Fruit fly (Drosophila melanogaster) whole organism, embryonic: ENCODE measurements around the gene jet.

Experiments
- ATbp ChIP-seq: fragments of 200-800 bp; sonication (Bioruptor generic); optimal IDR thresholded peaks from 2 replicates; lab custom pipeline; 2017; ENCODE audit warnings: missing biosample characterization, mild to moderate bottlenecking, missing genetic modification characterization, missing genetic modification reagents
- Adf1 ChIP-seq: fragments of 200-800 bp; sonication (Bioruptor generic); IDR thresholded peaks from 2 replicates; pipeline ENCODE4 v1.3.6; 2022; ENCODE audit warnings: missing biosample characterization, missing genetic modification characterization
- Aef1 ChIP-seq: fragments of 200-800 bp; sonication (Bioruptor generic); IDR thresholded peaks from 3 replicates; pipeline ENCODE4 v1.3.6; 2022; ENCODE audit warnings: missing biosample characterization, missing genetic modification characterization
- Antp ChIP-seq: fragments of 200-800 bp; sonication (Bioruptor generic); optimal IDR thresholded peaks from 3 replicates; lab custom pipeline; 2016; ENCODE audit warnings: missing biosample characterization, missing genetic modification characterization
- CG10543 ChIP-seq: fragments of 200-800 bp; sonication (Bioruptor generic); optimal IDR thresholded peaks from 3 replicates; lab custom pipeline; 2017; ENCODE audit warnings: missing biosample characterization, mild to moderate bottlenecking, missing genetic modification characterization, moderate library complexity
- CG10959 ChIP-seq: fragments of 200-800 bp; sonication (Bioruptor generic); IDR thresholded peaks from 2 replicates; pipeline ENCODE4 v1.3.6; 2022; ENCODE audit warnings: missing biosample characterization, missing genetic modification characterization
- CG11093 ChIP-seq: fragments of 200-800 bp; sonication (Bioruptor generic); IDR thresholded peaks from 3 replicates; pipeline ENCODE4 v1.3.6; 2022; ENCODE audit warnings: missing biosample characterization, missing genetic modification characterization
- CG12942 ChIP-seq: fragments of 200-800 bp; sonication (Bioruptor generic); optimal IDR thresholded peaks from 3 replicates; lab custom pipeline; 2016; ENCODE audit warnings: missing biosample characterization, missing genetic modification characterization
- CG14050 ChIP-seq: fragments of 200-800 bp; sonication (Bioruptor generic); IDR thresholded peaks from 3 replicates; pipeline ENCODE4 v1.3.6; 2022; ENCODE audit warnings: missing biosample characterization, missing genetic modification characterization
- CG1602 ChIP-seq: fragments of 200-800 bp; sonication (Bioruptor generic); optimal IDR thresholded peaks from 3 replicates; lab custom pipeline; 2016; ENCODE audit warnings: missing biosample characterization, missing genetic modification characterization
- CG16815 ChIP-seq: fragments of 200-800 bp; sonication (Bioruptor generic); optimal IDR thresholded peaks from 3 replicates; lab custom pipeline; 2017; ENCODE audit warnings: missing biosample characterization, mild to moderate bottlenecking, missing genetic modification characterization
- CG17328 ChIP-seq: fragments of 200-800 bp; sonication (Bioruptor generic); IDR thresholded peaks from 2 replicates; pipeline ENCODE4 v1.3.6; 2022; ENCODE audit warnings: missing biosample characterization, missing genetic modification characterization
- CG17568 ChIP-seq: fragments of 200-800 bp; sonication (Bioruptor generic); optimal IDR thresholded peaks from 2 replicates; lab custom pipeline; 2018; ENCODE audit warnings: missing biosample characterization, mild to moderate bottlenecking, missing genetic modification characterization, moderate library complexity
- CG17829 ChIP-seq: fragments of 200-800 bp; optimal IDR thresholded peaks from 2 replicates; lab custom pipeline; 2019; ENCODE audit warnings: missing biosample characterization, mild to moderate bottlenecking, missing genetic modification characterization, moderate library complexity
- CG18619 ChIP-seq: fragments of 200-800 bp; sonication (Bioruptor generic); optimal IDR thresholded peaks from 3 replicates; lab custom pipeline; 2017; ENCODE audit warnings: missing biosample characterization, mild to moderate bottlenecking, missing genetic modification characterization
- CG31441 ChIP-seq: fragments of 200-800 bp; sonication (Bioruptor generic); IDR thresholded peaks from 2 replicates; pipeline ENCODE4 v1.3.6; 2022; ENCODE audit warnings: missing biosample characterization, missing genetic modification characterization
- CG32767 ChIP-seq: fragments of 200-800 bp; sonication (Bioruptor generic); IDR thresholded peaks from 2 replicates; pipeline ENCODE4 v1.3.6; 2022; ENCODE audit warnings: missing biosample characterization, missing genetic modification characterization
- CG34376 ChIP-seq: fragments of 200-800 bp; sonication (Bioruptor generic); optimal IDR thresholded peaks from 2 replicates; lab custom pipeline; 2018; ENCODE audit warnings: missing biosample characterization, mild to moderate bottlenecking, missing genetic modification characterization
- CG34422 ChIP-seq: fragments of 200-800 bp; sonication (Bioruptor generic); IDR thresholded peaks from 3 replicates; pipeline ENCODE4 v1.3.6; 2022; ENCODE audit warnings: missing biosample characterization, missing genetic modification characterization
- CG4854 ChIP-seq: fragments of 200-800 bp; sonication (Bioruptor generic); optimal IDR thresholded peaks from 2 replicates; lab custom pipeline; 2016; ENCODE audit warnings: missing biosample characterization, missing genetic modification characterization, inconsistent platforms
- CG7745 ChIP-seq: fragments of 200-800 bp; sonication (Bioruptor generic); optimal IDR thresholded peaks from 2 replicates; lab custom pipeline; 2018; ENCODE audit warnings: missing biosample characterization, mild to moderate bottlenecking, missing genetic modification characterization, moderate library complexity
- Camta ChIP-seq: fragments of 200-800 bp; sonication (Bioruptor generic); optimal IDR thresholded peaks from 2 replicates; lab custom pipeline; 2016; ENCODE audit warnings: missing biosample characterization, missing genetic modification characterization
- D ChIP-seq, 2 experiments: fragments of 200-800 bp in 1 of 2; fragments of >200 bp in 1 of 2; sonication (Bioruptor generic) in 1 of 2; optimal IDR thresholded peaks; 2 replicates in 1 of 2; 3 replicates in 1 of 2; lab custom pipeline; 2017; ENCODE audit warnings: mild to moderate bottlenecking in 1 of 2, missing biosample characterization in 1 of 2, missing genetic modification characterization in 1 of 2, missing genetic modification reagents in 1 of 2
- Fer3 ChIP-seq: fragments of 200-800 bp; sonication (Bioruptor generic); optimal IDR thresholded peaks from 2 replicates; lab custom pipeline; 2018; ENCODE audit warnings: missing biosample characterization, mild to moderate bottlenecking, missing genetic modification characterization, moderate library complexity
- Hey ChIP-seq: fragments of 200-800 bp; sonication (Bioruptor generic); optimal IDR thresholded peaks from 3 replicates; lab custom pipeline; 2018; ENCODE audit warnings: missing biosample characterization, mild to moderate bottlenecking, missing genetic modification characterization
- MBD-R2 ChIP-seq: fragments of 200-800 bp; sonication (Bioruptor generic); IDR thresholded peaks from 2 replicates; pipeline ENCODE4 v1.3.6; 2022; ENCODE audit warnings: missing biosample characterization, missing genetic modification characterization
- Med ChIP-seq: fragments of 200-800 bp; sonication (Bioruptor generic); peaks from one replicate; lab custom pipeline; 2016; ENCODE audit warnings: missing biosample characterization, missing genetic modification characterization, mild to moderate bottlenecking, inconsistent platforms, moderate library complexity
- Nf-YA ChIP-seq: fragments of 200-800 bp; sonication (Bioruptor generic); IDR thresholded peaks from 2 replicates; pipeline ENCODE4 v1.3.6; 2022; ENCODE audit warnings: missing biosample characterization, missing genetic modification characterization
- Opbp ChIP-seq: fragments of 200-800 bp; sonication (Bioruptor generic); IDR thresholded peaks from 3 replicates; pipeline ENCODE4 v1.3.6; 2022; ENCODE audit warnings: missing biosample characterization, missing genetic modification characterization; ENCODE audit not compliant: partially characterized antibody
- ap ChIP-seq: fragments of 200-800 bp; sonication (Bioruptor generic); IDR thresholded peaks from 2 replicates; pipeline ENCODE4 v1.3.6; 2022; ENCODE audit warnings: missing biosample characterization, missing genetic modification characterization
- bowl ChIP-seq: fragments of 200-800 bp; sonication (Bioruptor generic); IDR thresholded peaks from 2 replicates; pipeline ENCODE4 v1.3.6; 2022; ENCODE audit warnings: missing biosample characterization, missing genetic modification characterization
- br ChIP-seq: fragments of >200 bp; optimal IDR thresholded peaks from 2 replicates; lab custom pipeline; 2017
- caup ChIP-seq: fragments of 200-800 bp; sonication (Bioruptor generic); optimal IDR thresholded peaks from 3 replicates; lab custom pipeline; 2017; ENCODE audit warnings: missing biosample characterization, mild to moderate bottlenecking, missing genetic modification characterization, moderate library complexity; ENCODE audit not compliant: severe bottlenecking
- ci ChIP-seq: fragments of 200-800 bp; sonication (Bioruptor generic); IDR thresholded peaks from 3 replicates; pipeline ENCODE4 v1.3.6; 2022; ENCODE audit warnings: missing biosample characterization, missing genetic modification characterization
- dan ChIP-seq: fragments of 200-800 bp; sonication (Bioruptor generic); IDR thresholded peaks from 2 replicates; pipeline ENCODE4 v1.3.6; 2022; ENCODE audit warnings: missing biosample characterization, missing genetic modification characterization
- eve ChIP-seq, 2 experiments: fragments of >200 bp; optimal IDR thresholded peaks; 2 replicates each; lab custom pipeline; 2017; ENCODE audit warnings: missing biosample characterization in 2 of 2, missing genetic modification characterization in 2 of 2
- fd3F ChIP-seq: fragments of 200-800 bp; sonication (Bioruptor generic); optimal IDR thresholded peaks from 2 replicates; lab custom pipeline; 2018; ENCODE audit warnings: missing biosample characterization, mild to moderate bottlenecking, missing genetic modification characterization, moderate library complexity
- fd96Cb ChIP-seq: fragments of 200-800 bp; sonication (Bioruptor generic); optimal IDR thresholded peaks from 2 replicates; lab custom pipeline; 2018; ENCODE audit warnings: missing biosample characterization, mild to moderate bottlenecking, missing genetic modification characterization, moderate library complexity
- ind ChIP-seq: fragments of 200-800 bp; sonication (Bioruptor generic); optimal IDR thresholded peaks from 3 replicates; lab custom pipeline; 2016; ENCODE audit warnings: missing biosample characterization, missing genetic modification characterization
- nerfin-2 ChIP-seq: fragments of 200-800 bp; sonication (Bioruptor generic); IDR thresholded peaks from 2 replicates; pipeline ENCODE4 v1.3.6; 2022; ENCODE audit warnings: missing biosample characterization, missing genetic modification characterization; ENCODE audit not compliant: partially characterized antibody
- seq ChIP-seq: fragments of 200-800 bp; sonication (Bioruptor generic); IDR thresholded peaks from 2 replicates; pipeline ENCODE4 v1.3.6; 2022; ENCODE audit warnings: missing biosample characterization, missing genetic modification characterization
- sna ChIP-seq: fragments of 200-800 bp; sonication (Bioruptor generic); IDR thresholded peaks from 2 replicates; pipeline ENCODE4 v1.3.6; 2022; ENCODE audit warnings: missing biosample characterization, missing genetic modification characterization; ENCODE audit not compliant: partially characterized antibody
- so ChIP-seq: fragments of 200-800 bp; sonication (Bioruptor generic); IDR thresholded peaks from 3 replicates; pipeline ENCODE4 v1.3.6; 2022; ENCODE audit warnings: missing biosample characterization, missing genetic modification characterization
- ssp ChIP-seq: fragments of 200-800 bp; sonication (Bioruptor generic); IDR thresholded peaks from 2 replicates; pipeline ENCODE4 v1.3.6; 2022; ENCODE audit warnings: missing biosample characterization, missing genetic modification characterization
- stwl ChIP-seq: fragments of 200-800 bp; sonication (Bioruptor generic); optimal IDR thresholded peaks from 3 replicates; lab custom pipeline; 2018; ENCODE audit warnings: missing biosample characterization, mild to moderate bottlenecking, missing genetic modification characterization, moderate library complexity
- tna ChIP-seq: fragments of 200-800 bp; sonication (Bioruptor generic); IDR thresholded peaks from 2 replicates; pipeline ENCODE4 v1.3.6; 2022; ENCODE audit warnings: missing biosample characterization, missing genetic modification characterization; ENCODE audit not compliant: partially characterized antibody
- toy ChIP-seq: fragments of 200-800 bp; sonication (Bioruptor generic); IDR thresholded peaks from 2 replicates; pipeline ENCODE4 v1.3.6; 2022; ENCODE audit warnings: missing biosample characterization, missing genetic modification characterization
- twi ChIP-seq: fragments of 200-800 bp; optimal IDR thresholded peaks from 2 replicates; lab custom pipeline; 2019; ENCODE audit warnings: missing biosample characterization, mild to moderate bottlenecking, missing genetic modification characterization, moderate library complexity
- tx ChIP-seq: fragments of 200-800 bp; sonication (Bioruptor generic); optimal IDR thresholded peaks from 2 replicates; lab custom pipeline; 2016; ENCODE audit warnings: missing biosample characterization, missing genetic modification characterization
- zen2 ChIP-seq: fragments of 200-800 bp; sonication (Bioruptor generic); IDR thresholded peaks from 3 replicates; pipeline ENCODE4 v1.3.6; 2022; ENCODE audit warnings: missing biosample characterization, missing genetic modification characterization; ENCODE audit not compliant: partially characterized antibody

jet gene

DNA sequence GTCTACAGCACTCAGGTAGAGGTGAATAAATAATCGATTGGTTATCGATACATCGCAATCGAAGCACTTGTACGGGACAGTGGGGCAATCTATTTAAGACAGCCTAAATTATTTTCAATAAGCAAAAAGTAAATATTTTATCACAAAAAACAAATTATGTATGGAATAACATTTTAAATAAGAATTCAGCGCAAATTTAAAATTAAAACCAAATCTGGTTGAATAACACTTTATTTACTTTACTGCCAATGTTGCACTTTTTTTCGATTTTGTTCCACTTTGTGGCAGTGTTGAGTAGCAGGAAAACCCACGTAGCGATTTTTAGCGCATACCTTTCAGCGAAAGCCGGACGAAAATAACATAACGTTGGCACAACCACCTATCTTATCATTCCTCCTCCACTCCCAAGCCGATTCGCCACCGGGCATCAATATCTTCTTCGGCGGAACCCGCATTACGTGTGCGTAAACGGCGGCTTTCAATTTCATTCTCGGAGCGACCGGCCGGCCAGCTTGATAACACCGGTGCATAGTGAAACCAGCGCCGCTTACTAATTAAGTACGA lies 27.5 kb upstream of the jet start, which contains the start of the genes Gmd and CG3792 (continued):
- TF ChIP-seq caup (GFP tag; lab: Kevin White, UChicago) (peak; percentile 90), ci (GFP tag; lab: Robert Waterston, UW) (peak; percentile 93), Camta (GFP tag; lab: Kevin White, UChicago) (peak; percentile 96), CG31441 (peak; percentile 97), seq (GFP tag; lab: Robert Waterston, UW) (peak; percentile 95), bowl (GFP tag; lab: Robert Waterston, UW) (peak; percentile 89), zen2 (peak; percentile 72; the same call in 2 of the 3 replicates), CG4854 (GFP tag; lab: Kevin White, UChicago) (peak; percentile 95), CG16815 (peak; percentile 93), so (GFP tag; lab: Robert Waterston, UW) (peak; percentile 92), Hey (tag; lab: Kevin White, UChicago) (no peak), ATbp (GFP tag; lab: Kevin White, UChicago) (no peak), D (optimal IDR thresholded peaks at IDR 0.05; lab: Kevin White, UChicago) (no peak), D (GFP tag; optimal IDR thresholded peaks at IDR 0.05; lab: Kevin White, UChicago) (peak; percentile 90), CG34422 (GFP tag; lab: Robert Waterston, UW) (peak; percentile 98), Fer3 (tag; lab: Kevin White, UChicago) (peak; percentile 96), CG11093 (GFP tag; lab: Robert Waterston, UW) (peak; percentile 94), Adf1 (GFP tag; lab: Robert Waterston, UW) (peak; percentile 83), br (no peak), sna (GFP tag; lab: Robert Waterston, UW) (peak; percentile 80), eve (GFP tag; optimal IDR thresholded peaks at IDR 0.05; lab: Kevin White, UChicago) (peak in 1 of 2 experiments; percentile 67), toy (GFP tag; lab: Robert Waterston, UW) (peak; percentile 90), Nf-YA (GFP tag; lab: Robert Waterston, UW) (peak; percentile 86), Antp (GFP tag; lab: Kevin White, UChicago) (peak; percentile 95), fd96Cb (tag; lab: Kevin White, UChicago) (peak; percentile 91), ap (GFP tag; lab: Robert Waterston, UW) (peak; percentile 95), CG10543 (GFP tag; lab: Kevin White, UChicago) (peak; percentile 94), ind (GFP tag; lab: Kevin White, UChicago) (peak; percentile 97), Opbp (peak; percentile 53; the same call in 2 of the 3 replicates), MBD-R2 (GFP tag; lab: Robert Waterston, UW) (peak; percentile 97), CG14050 (peak; percentile 93), twi (tag; lab: Kevin White, UChicago) (peak; percentile 87), Med (GFP tag; lab: Kevin White, UChicago) (peak; percentile 98), CG17568 (GFP tag; lab: Kevin White, UChicago) (no peak), CG34376 (GFP tag; lab: Kevin White, UChicago) (peak; percentile 93), CG7745 (tag; lab: Kevin White, UChicago) (no peak), dan (GFP tag; lab: Robert Waterston, UW) (peak; percentile 85), CG17829 (peak; percentile 95), tna (GFP tag; lab: Robert Waterston, UW) (peak; percentile 67), CG12942 (GFP tag; lab: Kevin White, UChicago) (peak; percentile 95), ssp (GFP tag; lab: Robert Waterston, UW) (peak; percentile 91), tx (GFP tag; lab: Kevin White, UChicago) (peak; percentile 94), CG17328 (GFP tag; lab: Robert Waterston, UW) (peak; percentile 97), fd3F (GFP tag; lab: Kevin White, UChicago) (peak; percentile 94), CG10959 (GFP tag; lab: Robert Waterston, UW) (peak; percentile 95), CG32767 (GFP tag; lab: Robert Waterston, UW) (peak; percentile 95), stwl (tag; lab: Kevin White, UChicago) (peak; percentile 96), nerfin-2 (GFP tag; lab: Robert Waterston, UW) (peak; percentile 92), Aef1 (GFP tag; lab: Robert Waterston, UW) (peak; percentile 95), CG1602 (GFP tag; lab: Kevin White, UChicago) (peak; percentile 95), CG18619 (GFP tag; lab: Kevin White, UChicago) (peak; percentile 93)
